Fruit fly (Drosophila melanogaster) whole organism, embryonic: ENCODE results near the gene CG14229.
A peak's percentile ranks its signal among the peaks of the same experiment; 100 is the strongest.

Experiments used
- C15 ChIP-seq: fragments of 200-800 bp; sonication (Bioruptor generic); IDR thresholded peaks from 3 replicates; pipeline ENCODE4 v1.3.6; 2022; ENCODE audit warnings: missing biosample characterization, missing genetic modification characterization
- CG10321 ChIP-seq: fragments of 200-800 bp; sonication (Bioruptor generic); IDR thresholded peaks from 2 replicates; pipeline ENCODE4 v1.3.6; 2022; ENCODE audit warnings: missing biosample characterization, missing genetic modification characterization
- CG15479 ChIP-seq: fragments of 200-800 bp; sonication (Bioruptor generic); optimal IDR thresholded peaks from 3 replicates; lab custom pipeline; 2019; ENCODE audit warnings: missing biosample characterization, mild to moderate bottlenecking, missing genetic modification characterization, moderate library complexity
- CG1647 ChIP-seq: fragments of 200-800 bp; sonication (Bioruptor generic); optimal IDR thresholded peaks from 3 replicates; lab custom pipeline; 2016; ENCODE audit warnings: missing biosample characterization, missing genetic modification characterization
- CG16813 ChIP-seq: fragments of 200-800 bp; sonication (Bioruptor generic); IDR thresholded peaks from 3 replicates; pipeline ENCODE4 v1.3.6; 2022; ENCODE audit warnings: missing biosample characterization, missing genetic modification characterization; ENCODE audit not compliant: partially characterized antibody
- CG17829 ChIP-seq: fragments of 200-800 bp; optimal IDR thresholded peaks from 2 replicates; lab custom pipeline; 2019; ENCODE audit warnings: missing biosample characterization, mild to moderate bottlenecking, missing genetic modification characterization, moderate library complexity
- CG30403 ChIP-seq: fragments of 200-800 bp; sonication (Bioruptor generic); optimal IDR thresholded peaks from 3 replicates; lab custom pipeline; 2016; ENCODE audit warnings: missing biosample characterization, missing genetic modification characterization
- CG31224 ChIP-seq: fragments of 200-800 bp; sonication (Bioruptor generic); IDR thresholded peaks from 2 replicates; pipeline ENCODE4 v1.3.6; 2022; ENCODE audit warnings: missing biosample characterization, missing genetic modification characterization
- CG4328 ChIP-seq: fragments of 200-800 bp; sonication (Bioruptor generic); optimal IDR thresholded peaks from 3 replicates; lab custom pipeline; 2017; ENCODE audit warnings: missing biosample characterization, missing genetic modification reagents, missing genetic modification characterization
- CG6254 ChIP-seq: fragments of 200-800 bp; sonication (Bioruptor generic); optimal IDR thresholded peaks from 3 replicates; lab custom pipeline; 2017; ENCODE audit warnings: mild to moderate bottlenecking, missing biosample characterization, missing genetic modification reagents, missing genetic modification characterization
- CG6791 ChIP-seq: fragments of 200-800 bp; sonication (Bioruptor generic); IDR thresholded peaks from 3 replicates; pipeline ENCODE4 v1.3.6; 2022; ENCODE audit warnings: missing biosample characterization, missing genetic modification characterization; ENCODE audit not compliant: partially characterized antibody
- CG6813 ChIP-seq: fragments of 200-800 bp; sonication (Bioruptor generic); optimal IDR thresholded peaks from 2 replicates; lab custom pipeline; 2017; ENCODE audit warnings: missing biosample characterization, missing genetic modification characterization, mild to moderate bottlenecking, moderate library complexity, missing genetic modification reagents
- CG7556 ChIP-seq: fragments of 200-800 bp; sonication (Bioruptor generic); optimal IDR thresholded peaks from 2 replicates; lab custom pipeline; 2017; ENCODE audit warnings: missing biosample characterization, mild to moderate bottlenecking, missing genetic modification characterization
- CG7786 ChIP-seq: fragments of 200-800 bp; sonication (Bioruptor generic); optimal IDR thresholded peaks from 2 replicates; lab custom pipeline; 2016; ENCODE audit warnings: missing biosample characterization, missing genetic modification characterization
- Deaf1 ChIP-seq: fragments of 200-800 bp; optimal IDR thresholded peaks from 3 replicates; lab custom pipeline; 2019; ENCODE audit warnings: missing biosample characterization, mild to moderate bottlenecking, missing genetic modification characterization, moderate library complexity
- Doc2 ChIP-seq: fragments of 200-800 bp; sonication (Bioruptor generic); IDR thresholded peaks from 2 replicates; pipeline ENCODE4 v1.3.6; 2022; ENCODE audit warnings: missing biosample characterization, missing genetic modification characterization
- Doc3 ChIP-seq: fragments of 200-800 bp; sonication (Bioruptor generic); IDR thresholded peaks from 3 replicates; pipeline ENCODE4 v1.3.6; 2022; ENCODE audit warnings: missing biosample characterization, missing genetic modification characterization; ENCODE audit not compliant: partially characterized antibody
- ERR ChIP-seq: fragments of 200-800 bp; sonication (Bioruptor generic); optimal IDR thresholded peaks from 2 replicates; lab custom pipeline; 2016; ENCODE audit warnings: missing biosample characterization, missing genetic modification characterization
- Eip74EF ChIP-seq, 2 experiments: fragments of 200-800 bp in 1 of 2; fragments of >200 bp in 1 of 2; sonication (Bioruptor generic) in 1 of 2; optimal IDR thresholded peaks; 2 replicates each; lab custom pipeline; 2017 to 2019; ENCODE audit warnings: missing biosample characterization in 2 of 2, missing genetic modification characterization in 2 of 2, mild to moderate bottlenecking in 1 of 2, moderate library complexity in 1 of 2
- Gug ChIP-seq: fragments of 200-800 bp; sonication (Bioruptor generic); IDR thresholded peaks from 4 replicates; pipeline ENCODE4 v1.3.6; 2022; ENCODE audit warnings: missing biosample characterization, missing genetic modification characterization
- HLH3B ChIP-seq: fragments of 200-800 bp; sonication (Bioruptor generic); IDR thresholded peaks from 2 replicates; pipeline ENCODE4 v1.3.6; 2022; ENCODE audit warnings: missing biosample characterization, missing genetic modification characterization
- MBD-R2 ChIP-seq: fragments of 200-800 bp; sonication (Bioruptor generic); IDR thresholded peaks from 2 replicates; pipeline ENCODE4 v1.3.6; 2022; ENCODE audit warnings: missing biosample characterization, missing genetic modification characterization
- MTF-1 ChIP-seq: fragments of 200-800 bp; sonication (Bioruptor generic); optimal IDR thresholded peaks from 2 replicates; lab custom pipeline; 2018; ENCODE audit warnings: missing biosample characterization, mild to moderate bottlenecking, missing genetic modification characterization, borderline replicate concordance
- Mad ChIP-seq: fragments of 200-800 bp; sonication (Bioruptor generic); optimal IDR thresholded peaks from 2 replicates; lab custom pipeline; 2016; ENCODE audit warnings: missing biosample characterization, missing genetic modification characterization
- Mrtf ChIP-seq: fragments of 200-800 bp; sonication (Bioruptor generic); IDR thresholded peaks from 3 replicates; pipeline ENCODE4 v1.3.6; 2022; ENCODE audit warnings: missing biosample characterization, missing genetic modification characterization
- NK7.1 ChIP-seq: fragments of 200-800 bp; sonication (Bioruptor generic); optimal IDR thresholded peaks from 3 replicates; lab custom pipeline; 2016; ENCODE audit warnings: missing biosample characterization, missing genetic modification characterization
- Nf-YB ChIP-seq: fragments of 200-800 bp; sonication (Bioruptor generic); optimal IDR thresholded peaks from 3 replicates; lab custom pipeline; 2019; ENCODE audit warnings: missing biosample characterization, mild to moderate bottlenecking, missing genetic modification characterization, moderate library complexity
- Sin3A ChIP-seq: fragments of >200 bp; optimal IDR thresholded peaks from 2 replicates; lab custom pipeline; 2018
- Sry-δ ChIP-seq: fragments of 200-800 bp; sonication (Bioruptor generic); optimal IDR thresholded peaks from 2 replicates; lab custom pipeline; 2016; ENCODE audit warnings: missing biosample characterization, missing genetic modification characterization
- ash1 ChIP-seq: fragments of 200-800 bp; sonication (Bioruptor generic); optimal IDR thresholded peaks from 2 replicates; lab custom pipeline; 2018; ENCODE audit warnings: missing biosample characterization, mild to moderate bottlenecking, missing genetic modification characterization
- bsh ChIP-seq, 2 experiments: fragments of 200-800 bp; sonication (Bioruptor generic); optimal IDR thresholded peaks; 2 replicates each; lab custom pipeline; 2017 to 2018; ENCODE audit warnings: mild to moderate bottlenecking in 2 of 2, missing biosample characterization in 2 of 2, missing genetic modification characterization in 2 of 2, moderate library complexity in 1 of 2
- cad ChIP-seq: fragments of >200 bp; optimal IDR thresholded peaks from 2 replicates; lab custom pipeline; 2017; ENCODE audit warnings: missing biosample characterization, missing genetic modification characterization
- corto ChIP-seq: fragments of 200-800 bp; sonication (Bioruptor generic); optimal IDR thresholded peaks from 2 replicates; lab custom pipeline; 2016; ENCODE audit warnings: missing biosample characterization, mild to moderate bottlenecking, missing genetic modification characterization, moderate library complexity
- crc ChIP-seq: fragments of 200-800 bp; sonication (Bioruptor generic); optimal IDR thresholded peaks from 2 replicates; lab custom pipeline; 2016; ENCODE audit warnings: missing biosample characterization, missing genetic modification characterization
- da ChIP-seq: fragments of 200-800 bp; sonication (Bioruptor generic); optimal IDR thresholded peaks from 2 replicates; lab custom pipeline; 2016; ENCODE audit warnings: missing biosample characterization, missing genetic modification characterization
- dysf ChIP-seq: fragments of 200-800 bp; sonication (Bioruptor generic); IDR thresholded peaks from 3 replicates; pipeline ENCODE4 v1.3.6; 2022; ENCODE audit warnings: missing biosample characterization, missing genetic modification characterization
- gem ChIP-seq: fragments of 200-800 bp; sonication (Bioruptor generic); optimal IDR thresholded peaks from 2 replicates; lab custom pipeline; 2019; ENCODE audit warnings: missing biosample characterization, mild to moderate bottlenecking, missing genetic modification characterization, moderate library complexity
- h ChIP-seq: fragments of >200 bp; optimal IDR thresholded peaks from 2 replicates; lab custom pipeline; 2017
- hkb ChIP-seq, 2 experiments: fragments of 200-800 bp in 1 of 2; fragments of >200 bp in 1 of 2; sonication (Bioruptor generic) in 1 of 2; IDR thresholded peaks in 1 of 2; optimal IDR thresholded peaks in 1 of 2; 2 replicates each; pipeline versions ENCODE4 v1.3.6 to Lab custom; 2017 to 2022; ENCODE audit warnings: missing biosample characterization in 1 of 2, missing genetic modification characterization in 1 of 2
- jigr1 ChIP-seq: fragments of 200-800 bp; sonication (Bioruptor generic); IDR thresholded peaks from 3 replicates; pipeline ENCODE4 v1.3.6; 2022; ENCODE audit warnings: missing biosample characterization, missing genetic modification characterization
- kni ChIP-seq: fragments of 200-800 bp; sonication (Bioruptor generic); optimal IDR thresholded peaks from 3 replicates; lab custom pipeline; 2017; ENCODE audit warnings: mild to moderate bottlenecking, missing biosample characterization, missing genetic modification reagents, missing genetic modification characterization
- nom ChIP-seq: fragments of 200-800 bp; sonication (Bioruptor generic); optimal IDR thresholded peaks from 2 replicates; lab custom pipeline; 2017; ENCODE audit warnings: missing biosample characterization, missing genetic modification characterization, mild to moderate bottlenecking, moderate library complexity, missing genetic modification reagents
- otp ChIP-seq: fragments of 200-800 bp; sonication (Bioruptor generic); IDR thresholded peaks from 3 replicates; pipeline ENCODE4, ENCODE4 v1.3.6; 2022; ENCODE audit warnings: missing biosample characterization, missing genetic modification characterization
- ranshi ChIP-seq: fragments of 200-800 bp; sonication (Bioruptor generic); IDR thresholded peaks from 2 replicates; pipeline ENCODE4 v1.3.6; 2022; ENCODE audit warnings: missing biosample characterization, missing genetic modification characterization
- repo ChIP-seq: fragments of 200-800 bp; sonication (Bioruptor generic); optimal IDR thresholded peaks from 2 replicates; lab custom pipeline; 2016; ENCODE audit warnings: missing biosample characterization, missing genetic modification characterization
- run ChIP-seq: fragments of 200-800 bp; sonication (Bioruptor generic); optimal IDR thresholded peaks from 3 replicates; lab custom pipeline; 2018; ENCODE audit warnings: missing biosample characterization, mild to moderate bottlenecking, missing genetic modification characterization
- sd ChIP-seq: fragments of 200-800 bp; sonication (Bioruptor generic); optimal IDR thresholded peaks from 3 replicates; lab custom pipeline; 2018; ENCODE audit warnings: missing biosample characterization, mild to moderate bottlenecking, missing genetic modification characterization, moderate library complexity
- sens ChIP-seq: fragments of 200-800 bp; sonication (Bioruptor generic); peaks from one replicate; lab custom pipeline; 2016; ENCODE audit warnings: missing biosample characterization, missing genetic modification characterization
- tap ChIP-seq: fragments of 200-800 bp; optimal IDR thresholded peaks from 3 replicates; lab custom pipeline; 2019; ENCODE audit warnings: missing biosample characterization, mild to moderate bottlenecking, missing genetic modification characterization, moderate library complexity
- zfh1 ChIP-seq: fragments of 200-800 bp; sonication (Bioruptor generic); IDR thresholded peaks from 3 replicates; pipeline ENCODE4 v1.3.6; 2022; ENCODE audit warnings: missing biosample characterization, missing genetic modification characterization

CG14229 gene

dm6 chrX:19663859-19664728, 31.0 kb downstream of the CG14229 start, which contains the start of the genes CG14223 and Ssu72 (continued):
- TF ChIP-seq dysf (GFP tag; lab: Robert Waterston, UW) (no peak), jigr1 (GFP tag; lab: Robert Waterston, UW) (no peak), repo (no peak), Doc2 (GFP tag; lab: Robert Waterston, UW) (no peak), HLH3B (GFP tag; lab: Robert Waterston, UW) (no peak), sd (tag; lab: Kevin White, UChicago) (no peak), CG15479 (no peak), run (tag; lab: Kevin White, UChicago) (no peak), MTF-1 (GFP tag; lab: Kevin White, UChicago) (no peak), CG16813 (peak; percentile 75), Gug (GFP tag; lab: Robert Waterston, UW) (0 out of 4 replicates have a peak, but pooled peaks have one; percentile 13), h (lab: Kevin White, UChicago) (no peak), CG1647 (GFP tag; lab: Kevin White, UChicago) (peak; percentile 14), ERR (no peak), Deaf1 (tag; lab: Kevin White, UChicago) (no peak), corto (GFP tag; lab: Kevin White, UChicago) (no peak), CG30403 (GFP tag; lab: Kevin White, UChicago) (peak; percentile 29), Sin3A (lab: Kevin White, UChicago) (peak; percentile 22), da (GFP tag; lab: Kevin White, UChicago) (no peak), otp (no peak), gem (peak; percentile 13), tap (tag; lab: Kevin White, UChicago) (no peak), sens (peak; percentile 67), bsh (GFP tag; optimal IDR thresholded peaks at IDR 0.05; lab: Kevin White, UChicago) (no peak), CG4328 (GFP tag; lab: Kevin White, UChicago) (no peak), ash1 (GFP tag; lab: Kevin White, UChicago) (no peak), Mad (no peak), CG6791 (peak; percentile 78), Eip74EF (GFP tag; optimal IDR thresholded peaks at IDR 0.05; lab: Kevin White, UChicago) (no peak), CG6813 (no peak), Mrtf (GFP tag; lab: Robert Waterston, UW) (no peak), Doc3 (GFP tag; lab: Robert Waterston, UW) (peak; percentile 80), CG17829 (no peak), Nf-YB (GFP tag; lab: Kevin White, UChicago) (no peak), hkb (optimal IDR thresholded peaks at IDR 0.05; lab: Kevin White, UChicago) (no peak), hkb (GFP tag; IDR thresholded peaks at IDR 0.05; lab: Robert Waterston, UW) (no peak), Sry-δ (GFP tag; lab: Kevin White, UChicago) (peak; percentile 78), zfh1 (GFP tag; lab: Robert Waterston, UW) (no peak), ranshi (GFP tag; lab: Robert Waterston, UW) (no peak), CG6254 (GFP tag; lab: Kevin White, UChicago) (no peak), crc (GFP tag; lab: Kevin White, UChicago) (no peak), MBD-R2 (GFP tag; lab: Robert Waterston, UW) (peak; percentile 45), CG31224 (no peak), CG7786 (GFP tag; lab: Kevin White, UChicago) (no peak), cad (GFP tag; lab: Kevin White, UChicago) (no peak), kni (GFP tag; lab: Kevin White, UChicago) (no peak), CG7556 (GFP tag; lab: Kevin White, UChicago) (no peak), nom (GFP tag; lab: Kevin White, UChicago) (no peak), CG10321 (GFP tag; lab: Robert Waterston, UW) (no peak), NK7.1 (GFP tag; lab: Kevin White, UChicago) (no peak), C15 (GFP tag; lab: Robert Waterston, UW) (no peak)
